Worm (Caenorhabditis elegans) whole organism, young adult: Measurements from ENCODE around the gene F35C11.5.

ENCODE experiments used
- B0261.1 ChIP-seq: sonication (generic microtip); optimal IDR thresholded peaks from 2 replicates; lab custom pipeline; 2016; ENCODE audit warnings: mild to moderate bottlenecking, missing genetic modification characterization, moderate library complexity, missing compliant biosample characterization
- F49E8.2 ChIP-seq: sonication (generic microtip); optimal IDR thresholded peaks from 3 replicates; lab custom pipeline; 2017; ENCODE audit warnings: missing genetic modification characterization, mild to moderate bottlenecking, missing compliant biosample characterization, antibody characterized with exemption, moderate library complexity; ENCODE audit not compliant: insufficient read depth
- F57C9.4 ChIP-seq: sonication (generic microtip); optimal IDR thresholded peaks from 2 replicates; lab custom pipeline; 2017; ENCODE audit warnings: mild to moderate bottlenecking, missing genetic modification characterization, missing compliant biosample characterization
- Y79H2A.3 ChIP-seq: fragments of 200-800 bp; sonication (Bioruptor generic); conservative IDR thresholded peaks from 2 replicates; pipeline ENCODE4 v1.3.6; 2022; ENCODE audit warnings: missing genetic modification reagents, missing genetic modification characterization, missing compliant biosample characterization
- efl-1 ChIP-seq: fragments of 150-350 bp; optimal IDR thresholded peaks from 2 replicates; lab custom pipeline; 2014; ENCODE audit warnings: missing biosample characterization, missing genetic modification reagents, missing genetic modification characterization
- tlf-1 ChIP-seq: fragments of 200-800 bp; sonication (Bioruptor generic); optimal IDR thresholded peaks from 2 replicates; lab custom pipeline; 2018; ENCODE audit warnings: mild to moderate bottlenecking, missing genetic modification characterization, missing compliant biosample characterization

ce11 chrII:8269855-8270647 is 16.5 kb downstream of the F35C11.5 start, which contains the start of gene tdc-1:
- TF ChIP-seq B0261.1 (tag; lab: Kevin White, UChicago), result no peak
- TF ChIP-seq Y79H2A.3 (GFP tag; lab: Robert Waterston, UW), result no peak
- no peak for TF ChIP-seq F49E8.2 (tag; lab: Kevin White, UChicago)
- TF ChIP-seq F57C9.4 (tag; lab: Kevin White, UChicago), result no peak
- TF ChIP-seq tlf-1, result no peak
- TF ChIP-seq efl-1 (GFP tag; lab: Kevin White, UChicago), result peak; percentile 82
